Worm (Caenorhabditis elegans) whole organism, L4 larva: Measurements from ENCODE around the gene rpb-11.

Experiments
- ces-1 ChIP-seq: fragments of 150-350 bp; sonication (generic microtip); optimal IDR thresholded peaks from 4 replicates; lab custom pipeline; 2014; ENCODE audit warnings: missing biosample characterization, missing genetic modification reagents, missing genetic modification characterization
- lin-15B ChIP-seq: fragments of 150-350 bp; sonication (generic microtip); optimal IDR thresholded peaks from 3 replicates; lab custom pipeline; 2014; ENCODE audit warnings: missing biosample characterization, missing genetic modification characterization
- nhr-25 ChIP-seq: sonication (generic microtip); optimal IDR thresholded peaks from 2 replicates; lab custom pipeline; 2017; ENCODE audit warnings: missing genetic modification characterization, mild to moderate bottlenecking, missing compliant biosample characterization, antibody characterized with exemption, moderate library complexity, borderline replicate concordance; ENCODE audit not compliant: insufficient read depth
- pha-4 ChIP-seq, 2 experiments: fragments of 150-350 bp in 1 of 2; fragments of 200-800 bp in 1 of 2; sonication (Bioruptor generic) in 1 of 2; IDR thresholded peaks in 1 of 2; optimal IDR thresholded peaks in 1 of 2; 2 replicates each; pipeline versions ENCODE4 v1.3.6 to Lab custom; 2014 to 2022; ENCODE audit warnings: missing genetic modification characterization in 2 of 2, missing genetic modification reagents in 2 of 2, missing biosample characterization in 1 of 2, missing compliant biosample characterization in 1 of 2

DNA sequence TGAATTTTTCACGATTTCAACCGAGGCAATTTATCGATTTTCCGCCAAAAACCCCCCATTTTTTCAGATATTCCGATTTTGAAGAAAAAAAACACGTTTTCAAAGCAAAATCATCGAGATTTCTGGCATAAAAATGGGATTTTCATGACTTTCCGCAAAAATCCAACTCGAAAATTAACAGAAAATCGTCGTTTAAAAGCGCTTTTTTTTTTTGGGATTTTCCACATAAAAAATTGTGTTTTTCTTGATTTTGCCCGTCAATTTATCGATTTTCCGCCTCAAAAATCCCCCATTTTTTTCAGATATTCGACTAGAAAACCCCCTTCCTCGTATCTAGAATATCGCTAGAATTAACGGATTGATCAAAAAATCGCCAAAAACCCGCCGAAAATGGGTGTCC is 8.7 kb downstream of the rpb-11 start, which contains the start of gene xrn-1:
- TF ChIP-seq pha-4 (GFP tag; IDR thresholded peaks at IDR 0.05; lab: Robert Waterston, UW): no peak
- TF ChIP-seq pha-4 (tag; optimal IDR thresholded peaks at IDR 0.05; lab: Kevin White, UChicago): no peak
- TF ChIP-seq ces-1 (GFP tag; lab: Kevin White, UChicago): no peak
- no peak for TF ChIP-seq lin-15B
- TF ChIP-seq nhr-25 (tag; lab: Kevin White, UChicago): no peak
